Worm (Caenorhabditis elegans): Measurements from ENCODE around the gene F48F5.8.

DNA sequence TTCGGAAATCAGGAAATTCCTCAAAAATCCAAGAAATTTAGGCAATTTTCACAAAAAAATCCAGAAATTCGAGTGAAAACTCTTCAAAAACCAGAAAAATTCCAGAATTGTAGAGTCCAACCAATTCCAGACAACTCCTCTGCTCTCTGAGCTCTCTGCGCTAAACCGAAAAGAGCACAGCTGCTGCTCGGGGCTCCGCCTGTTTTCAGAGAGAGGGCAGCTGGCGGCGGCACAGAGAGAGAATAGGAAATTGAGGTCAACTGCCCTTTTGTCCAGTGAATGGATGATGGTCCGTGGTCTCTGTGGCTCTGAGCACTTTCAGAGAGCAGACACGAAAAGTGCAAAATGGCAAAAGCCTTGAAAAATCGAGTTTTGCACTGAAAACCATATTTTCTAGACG is 16.1 kb upstream of the F48F5.8 start:
- TF ChIP-seq lin-29 (GFP tag; IDR thresholded peaks at IDR 0.05): no peak
- no peak for TF ChIP-seq F49E8.2 (tag; optimal IDR thresholded peaks at IDR 0.05; ENCODE audit: borderline replicate concordance)
- no peak for TF ChIP-seq nhr-48 (tag; optimal IDR thresholded peaks at IDR 0.05)
- TF ChIP-seq aha-1 (tag): no peak
- TF ChIP-seq ces-1 (GFP tag; optimal IDR thresholded peaks at IDR 0.05): no peak
- TF ChIP-seq dve-1 (tag; optimal IDR thresholded peaks at IDR 0.05; ENCODE audit: insufficient read depth): no peak

Data from whole organism, L4 larva.